Fruit fly (Drosophila melanogaster) whole organism, embryonic: ENCODE results near the gene CG44005.
A peak's percentile ranks its signal among the peaks of the same experiment; 100 is the strongest.

Experiments
- Adf1 ChIP-seq: fragments of 200-800 bp; sonication (Bioruptor generic); IDR thresholded peaks from 2 replicates; pipeline ENCODE4 v1.3.6; 2022; ENCODE audit warnings: missing biosample characterization, missing genetic modification characterization
- Atf3 ChIP-seq: fragments of 200-800 bp; sonication (Bioruptor generic); optimal IDR thresholded peaks from 3 replicates; lab custom pipeline; 2016; ENCODE audit warnings: missing biosample characterization, missing genetic modification characterization
- Atf6 ChIP-seq: fragments of 200-800 bp; sonication (Bioruptor generic); IDR thresholded peaks from 2 replicates; pipeline ENCODE4 v1.3.6; 2022; ENCODE audit warnings: missing biosample characterization, missing genetic modification characterization
- B-H1 ChIP-seq: fragments of 200-800 bp; sonication (Bioruptor generic); IDR thresholded peaks from 3 replicates; pipeline ENCODE4 v1.3.6; 2022; ENCODE audit warnings: missing biosample characterization, missing genetic modification characterization
- B-H2 ChIP-seq: fragments of 200-800 bp; sonication (Bioruptor generic); optimal IDR thresholded peaks from 2 replicates; lab custom pipeline; 2018; ENCODE audit warnings: missing biosample characterization, mild to moderate bottlenecking, missing genetic modification characterization
- CG10209 ChIP-seq: fragments of 200-800 bp; sonication (Bioruptor generic); optimal IDR thresholded peaks from 3 replicates; lab custom pipeline; 2017; ENCODE audit warnings: missing biosample characterization, mild to moderate bottlenecking, missing genetic modification characterization, missing genetic modification reagents
- CG10543 ChIP-seq: fragments of 200-800 bp; sonication (Bioruptor generic); optimal IDR thresholded peaks from 3 replicates; lab custom pipeline; 2017; ENCODE audit warnings: missing biosample characterization, mild to moderate bottlenecking, missing genetic modification characterization, moderate library complexity
- CG10654 ChIP-seq: fragments of 200-800 bp; sonication (Bioruptor generic); optimal IDR thresholded peaks from 2 replicates; lab custom pipeline; 2016; ENCODE audit warnings: missing biosample characterization, missing genetic modification characterization
- CG10979 ChIP-seq: fragments of 200-800 bp; sonication (Bioruptor generic); optimal IDR thresholded peaks from 2 replicates; lab custom pipeline; 2018; ENCODE audit warnings: missing biosample characterization, mild to moderate bottlenecking, missing genetic modification characterization, moderate library complexity
- CG13424 ChIP-seq: fragments of 200-800 bp; sonication (Bioruptor generic); optimal IDR thresholded peaks from 2 replicates; lab custom pipeline; 2019; ENCODE audit warnings: missing biosample characterization, mild to moderate bottlenecking, missing genetic modification characterization, moderate library complexity
- CG15269 ChIP-seq: fragments of 200-800 bp; sonication (Bioruptor generic); optimal IDR thresholded peaks from 2 replicates; lab custom pipeline; 2018; ENCODE audit warnings: missing biosample characterization, mild to moderate bottlenecking, missing genetic modification characterization, moderate library complexity
- CG31441 ChIP-seq: fragments of 200-800 bp; sonication (Bioruptor generic); IDR thresholded peaks from 2 replicates; pipeline ENCODE4 v1.3.6; 2022; ENCODE audit warnings: missing biosample characterization, missing genetic modification characterization
- CG34422 ChIP-seq: fragments of 200-800 bp; sonication (Bioruptor generic); IDR thresholded peaks from 3 replicates; pipeline ENCODE4 v1.3.6; 2022; ENCODE audit warnings: missing biosample characterization, missing genetic modification characterization
- CG3838 ChIP-seq: fragments of 200-800 bp; sonication (Bioruptor generic); optimal IDR thresholded peaks from 3 replicates; lab custom pipeline; 2016; ENCODE audit warnings: missing biosample characterization, missing genetic modification characterization
- CG4730 ChIP-seq: fragments of 200-800 bp; sonication (Bioruptor generic); IDR thresholded peaks from 2 replicates; pipeline ENCODE4 v1.3.6; 2022; ENCODE audit warnings: missing biosample characterization, missing genetic modification characterization
- CG4820 ChIP-seq: fragments of 200-800 bp; sonication (Bioruptor generic); optimal IDR thresholded peaks from 3 replicates; lab custom pipeline; 2016; ENCODE audit warnings: missing biosample characterization, missing genetic modification characterization
- CG7928 ChIP-seq: fragments of 200-800 bp; sonication (Bioruptor generic); optimal IDR thresholded peaks from 2 replicates; lab custom pipeline; 2017; ENCODE audit warnings: missing biosample characterization, mild to moderate bottlenecking, missing genetic modification characterization
- CG8388 ChIP-seq: fragments of 200-800 bp; sonication (Bioruptor generic); optimal IDR thresholded peaks from 2 replicates; lab custom pipeline; 2019; ENCODE audit warnings: missing biosample characterization, mild to moderate bottlenecking, missing genetic modification characterization, moderate library complexity
- CG9609 ChIP-seq: fragments of 200-800 bp; sonication (Bioruptor generic); optimal IDR thresholded peaks from 3 replicates; lab custom pipeline; 2016; ENCODE audit warnings: missing biosample characterization, missing genetic modification characterization
- CG9797 ChIP-seq: fragments of 200-800 bp; sonication (Bioruptor generic); optimal IDR thresholded peaks from 3 replicates; lab custom pipeline; 2018; ENCODE audit warnings: missing biosample characterization, mild to moderate bottlenecking, missing genetic modification characterization
- E2f1 ChIP-seq: fragments of 200-800 bp; sonication (Bioruptor generic); IDR thresholded peaks from 2 replicates; pipeline ENCODE4 v1.3.6; 2022; ENCODE audit warnings: missing biosample characterization, missing genetic modification characterization
- Fer3 ChIP-seq: fragments of 200-800 bp; sonication (Bioruptor generic); optimal IDR thresholded peaks from 2 replicates; lab custom pipeline; 2018; ENCODE audit warnings: missing biosample characterization, mild to moderate bottlenecking, missing genetic modification characterization, moderate library complexity
- Gug ChIP-seq: fragments of 200-800 bp; sonication (Bioruptor generic); IDR thresholded peaks from 4 replicates; pipeline ENCODE4 v1.3.6; 2022; ENCODE audit warnings: missing biosample characterization, missing genetic modification characterization
- Hand ChIP-seq: fragments of 200-800 bp; sonication (Bioruptor generic); optimal IDR thresholded peaks from 2 replicates; lab custom pipeline; 2017; ENCODE audit warnings: mild to moderate bottlenecking, missing biosample characterization, missing genetic modification reagents, missing genetic modification characterization
- HmgD ChIP-seq: fragments of 200-800 bp; sonication (Bioruptor generic); optimal IDR thresholded peaks from 3 replicates; lab custom pipeline; 2016; ENCODE audit warnings: missing biosample characterization, missing genetic modification characterization
- HmgZ ChIP-seq: fragments of 200-800 bp; sonication (Bioruptor generic); optimal IDR thresholded peaks from 2 replicates; lab custom pipeline; 2018; ENCODE audit warnings: missing biosample characterization, mild to moderate bottlenecking, missing genetic modification characterization
- Max ChIP-seq: fragments of 200-800 bp; sonication (Bioruptor generic); optimal IDR thresholded peaks from 2 replicates; lab custom pipeline; 2016; ENCODE audit warnings: missing biosample characterization, mild to moderate bottlenecking, missing genetic modification characterization
- Med ChIP-seq: fragments of 200-800 bp; sonication (Bioruptor generic); peaks from one replicate; lab custom pipeline; 2016; ENCODE audit warnings: missing biosample characterization, missing genetic modification characterization, mild to moderate bottlenecking, inconsistent platforms, moderate library complexity
- Meics ChIP-seq: fragments of 200-800 bp; sonication (Bioruptor generic); optimal IDR thresholded peaks from 2 replicates; lab custom pipeline; 2017; ENCODE audit warnings: missing biosample characterization, mild to moderate bottlenecking, missing genetic modification characterization
- Nf-YB ChIP-seq: fragments of 200-800 bp; sonication (Bioruptor generic); optimal IDR thresholded peaks from 3 replicates; lab custom pipeline; 2019; ENCODE audit warnings: missing biosample characterization, mild to moderate bottlenecking, missing genetic modification characterization, moderate library complexity
- Opbp ChIP-seq: fragments of 200-800 bp; sonication (Bioruptor generic); IDR thresholded peaks from 3 replicates; pipeline ENCODE4 v1.3.6; 2022; ENCODE audit warnings: missing biosample characterization, missing genetic modification characterization; ENCODE audit not compliant: partially characterized antibody
- Pdp1 ChIP-seq, 2 experiments: fragments of 200-800 bp; sonication (Bioruptor generic); optimal IDR thresholded peaks; 3 replicates each; lab custom pipeline; 2016; ENCODE audit warnings: missing biosample characterization in 2 of 2, missing genetic modification characterization in 2 of 2, mild to moderate bottlenecking in 1 of 2, moderate library complexity in 1 of 2
- Poxn ChIP-seq: fragments of 200-800 bp; sonication (Bioruptor generic); IDR thresholded peaks from 2 replicates; pipeline ENCODE4 v1.3.6; 2022; ENCODE audit warnings: missing biosample characterization, missing genetic modification characterization
- Side ChIP-seq: fragments of 200-800 bp; sonication (Bioruptor generic); optimal IDR thresholded peaks from 2 replicates; lab custom pipeline; 2016; ENCODE audit warnings: missing biosample characterization, missing genetic modification characterization
- br ChIP-seq: fragments of >200 bp; optimal IDR thresholded peaks from 2 replicates; lab custom pipeline; 2017
- corto ChIP-seq: fragments of 200-800 bp; sonication (Bioruptor generic); optimal IDR thresholded peaks from 2 replicates; lab custom pipeline; 2016; ENCODE audit warnings: missing biosample characterization, mild to moderate bottlenecking, missing genetic modification characterization, moderate library complexity
- dimm ChIP-seq: fragments of 200-800 bp; sonication (Bioruptor generic); IDR thresholded peaks from 2 replicates; pipeline ENCODE4 v1.3.6; 2022; ENCODE audit warnings: missing biosample characterization, missing genetic modification characterization
- dmrt11E ChIP-seq: fragments of 200-800 bp; sonication (Bioruptor generic); optimal IDR thresholded peaks from 3 replicates; lab custom pipeline; 2018; ENCODE audit warnings: missing biosample characterization, mild to moderate bottlenecking, missing genetic modification characterization, moderate library complexity
- dpn ChIP-seq, 2 experiments: fragments of 200-800 bp; sonication (Bioruptor generic); optimal IDR thresholded peaks; 3 replicates each; lab custom pipeline; 2016; ENCODE audit warnings: missing biosample characterization in 2 of 2, missing genetic modification characterization in 2 of 2
- dysf ChIP-seq: fragments of 200-800 bp; sonication (Bioruptor generic); IDR thresholded peaks from 3 replicates; pipeline ENCODE4 v1.3.6; 2022; ENCODE audit warnings: missing biosample characterization, missing genetic modification characterization
- exex ChIP-seq: fragments of 200-800 bp; sonication (Bioruptor generic); optimal IDR thresholded peaks from 4 replicates; lab custom pipeline; 2018; ENCODE audit warnings: missing biosample characterization, mild to moderate bottlenecking, missing genetic modification characterization, moderate library complexity
- gsb-n ChIP-seq: fragments of 200-800 bp; sonication (Bioruptor generic); optimal IDR thresholded peaks from 3 replicates; lab custom pipeline; 2018; ENCODE audit warnings: missing biosample characterization, mild to moderate bottlenecking, missing genetic modification characterization
- h ChIP-seq: fragments of >200 bp; optimal IDR thresholded peaks from 2 replicates; lab custom pipeline; 2017
- hbn ChIP-seq: fragments of 200-800 bp; sonication (Bioruptor generic); IDR thresholded peaks from 2 replicates; pipeline ENCODE4 v1.3.6; 2022; ENCODE audit warnings: missing biosample characterization, missing genetic modification characterization; ENCODE audit not compliant: partially characterized antibody
- nerfin-1 ChIP-seq: fragments of 200-800 bp; sonication (Bioruptor generic); optimal IDR thresholded peaks from 3 replicates; lab custom pipeline; 2019; ENCODE audit warnings: missing biosample characterization, mild to moderate bottlenecking, missing genetic modification characterization, moderate library complexity
- pnt ChIP-seq: fragments of 200-800 bp; sonication (Bioruptor generic); optimal IDR thresholded peaks from 3 replicates; lab custom pipeline; 2016; ENCODE audit warnings: missing biosample characterization, missing genetic modification characterization
- run ChIP-seq: fragments of 200-800 bp; sonication (Bioruptor generic); optimal IDR thresholded peaks from 3 replicates; lab custom pipeline; 2018; ENCODE audit warnings: missing biosample characterization, mild to moderate bottlenecking, missing genetic modification characterization
- sens ChIP-seq: fragments of 200-800 bp; sonication (Bioruptor generic); peaks from one replicate; lab custom pipeline; 2016; ENCODE audit warnings: missing biosample characterization, missing genetic modification characterization
- sob ChIP-seq: fragments of 200-800 bp; sonication (Bioruptor generic); IDR thresholded peaks from 2 replicates; pipeline ENCODE4 v1.3.6; 2022; ENCODE audit warnings: missing biosample characterization, missing genetic modification characterization
- tna ChIP-seq: fragments of 200-800 bp; sonication (Bioruptor generic); IDR thresholded peaks from 2 replicates; pipeline ENCODE4 v1.3.6; 2022; ENCODE audit warnings: missing biosample characterization, missing genetic modification characterization; ENCODE audit not compliant: partially characterized antibody
- zfh2 ChIP-seq: fragments of 200-800 bp; sonication (Bioruptor generic); optimal IDR thresholded peaks from 2 replicates; lab custom pipeline; 2016; ENCODE audit warnings: missing biosample characterization, missing genetic modification characterization

CG44005 gene

DNA sequence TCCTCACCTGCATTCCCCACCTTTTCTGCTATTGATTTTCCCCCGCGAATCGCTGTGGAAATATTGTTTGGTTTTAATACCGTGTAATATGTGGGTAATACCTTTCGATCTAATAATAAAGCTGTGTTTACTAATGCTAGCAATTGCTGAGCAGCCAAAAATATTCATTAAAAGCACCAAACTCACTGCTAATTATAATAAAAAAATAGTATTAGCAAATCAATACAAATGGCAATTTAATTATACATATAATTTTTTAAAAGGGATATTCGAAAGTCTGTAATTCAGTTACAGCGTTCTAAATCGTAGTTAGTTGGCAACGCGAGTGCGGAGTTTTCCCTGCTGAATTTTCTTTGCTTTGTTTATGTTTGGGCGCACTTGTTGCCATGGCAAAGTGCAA, 22.0 kb upstream of the CG44005 start (continued):
- TF ChIP-seq CG10209 (GFP tag; lab: Kevin White, UChicago) (peak; percentile 9), Med (GFP tag; lab: Kevin White, UChicago) (peak; percentile 49)

dm6 chr3L:18088027-18088426, 16.1 kb upstream of the CG44005 start:
- TF ChIP-seq sens (GFP tag; lab: Kevin White, UChicago): peak; percentile 72
- TF ChIP-seq Max: no peak
- TF ChIP-seq B-H1 (GFP tag; lab: Robert Waterston, UW): no peak
- no peak for TF ChIP-seq CG9797 (GFP tag; lab: Kevin White, UChicago)
- TF ChIP-seq corto (GFP tag; lab: Kevin White, UChicago): no peak
- no peak for TF ChIP-seq CG10979 (tag; lab: Kevin White, UChicago)
- no peak for TF ChIP-seq dimm
- no peak for TF ChIP-seq CG10654 (GFP tag; lab: Kevin White, UChicago)
- no peak for TF ChIP-seq dysf (GFP tag; lab: Robert Waterston, UW)
- TF ChIP-seq zfh2 (GFP tag; lab: Kevin White, UChicago): no peak
- TF ChIP-seq B-H2 (GFP tag; lab: Kevin White, UChicago): no peak
- TF ChIP-seq nerfin-1: no peak
- TF ChIP-seq CG9609: no peak
- no peak for TF ChIP-seq h (lab: Kevin White, UChicago)
- TF ChIP-seq Gug (GFP tag; lab: Robert Waterston, UW): no peak; the same call in 3 of the 4 replicates
- no peak for TF ChIP-seq CG8388 (GFP tag; lab: Kevin White, UChicago)
- TF ChIP-seq CG34422 (GFP tag; lab: Robert Waterston, UW): no peak
- no peak for TF ChIP-seq Nf-YB (GFP tag; lab: Kevin White, UChicago)
- no peak for TF ChIP-seq CG13424 (tag; lab: Kevin White, UChicago)
- no peak for TF ChIP-seq Poxn
- TF ChIP-seq CG4730 (GFP tag; lab: Robert Waterston, UW): no peak
- no peak for TF ChIP-seq CG10543 (GFP tag; lab: Kevin White, UChicago)
- TF ChIP-seq Adf1 (GFP tag; lab: Robert Waterston, UW): no peak
- TF ChIP-seq br (lab: Kevin White, UChicago): no peak
- TF ChIP-seq Hand: no peak
- no peak for TF ChIP-seq E2f1
- TF ChIP-seq sob (GFP tag; lab: Robert Waterston, UW): peak; percentile 56
- TF ChIP-seq pnt: no peak
- TF ChIP-seq CG31441 (GFP tag; lab: Robert Waterston, UW): no peak
- peak; percentile 25 for TF ChIP-seq gsb-n (tag; lab: Kevin White, UChicago)
- peak; percentile 27 for TF ChIP-seq HmgD
- no peak for TF ChIP-seq Atf3 (GFP tag; lab: Kevin White, UChicago)
- no peak for TF ChIP-seq Meics (GFP tag; lab: Kevin White, UChicago)
- peak in 1 of 2 experiments; percentile 4 for TF ChIP-seq dpn (GFP tag; optimal IDR thresholded peaks at IDR 0.05; lab: Kevin White, UChicago)
- no peak for TF ChIP-seq run (tag; lab: Kevin White, UChicago)
- peak in 1 of 2 experiments; percentile 55 for TF ChIP-seq Pdp1 (GFP tag; optimal IDR thresholded peaks at IDR 0.05; lab: Kevin White, UChicago)
- no peak for TF ChIP-seq CG7928 (GFP tag; lab: Kevin White, UChicago)
- TF ChIP-seq CG3838 (GFP tag; lab: Kevin White, UChicago): no peak
- TF ChIP-seq HmgZ (tag; lab: Kevin White, UChicago): peak; percentile 4
- TF ChIP-seq hbn (GFP tag; lab: Robert Waterston, UW): no peak
- no peak for TF ChIP-seq Fer3 (tag; lab: Kevin White, UChicago)
- no peak for TF ChIP-seq CG15269
- peak; percentile 73 for TF ChIP-seq Opbp
- no peak for TF ChIP-seq Atf6 (GFP tag; lab: Robert Waterston, UW)
- TF ChIP-seq CG4820: no peak
- no peak for TF ChIP-seq Side
- no peak for TF ChIP-seq tna (GFP tag; lab: Robert Waterston, UW)
- TF ChIP-seq dmrt11E (tag; lab: Kevin White, UChicago): no peak
- no peak for TF ChIP-seq exex
